Worm (Caenorhabditis elegans) whole organism, L4/young adult: ENCODE data around the gene fbxb-98.
"Not testable (repeated sequence)": the region's sequence is repeated elsewhere in the genome, so short reads cannot be mapped to it uniquely, and the experiment has no call there.

Source experiments
- W03F9.2 ChIP-seq: fragments of 150-350 bp; optimal IDR thresholded peaks from 2 replicates; lab custom pipeline; 2014; ENCODE audit warnings: missing biosample characterization, missing genetic modification characterization
- dao-5 ChIP-seq: sonication (generic microtip); optimal IDR thresholded peaks from 2 replicates; lab custom pipeline; 2016; ENCODE audit warnings: missing genotype, missing genetic modification characterization, moderate library complexity, missing compliant biosample characterization

DNA sequence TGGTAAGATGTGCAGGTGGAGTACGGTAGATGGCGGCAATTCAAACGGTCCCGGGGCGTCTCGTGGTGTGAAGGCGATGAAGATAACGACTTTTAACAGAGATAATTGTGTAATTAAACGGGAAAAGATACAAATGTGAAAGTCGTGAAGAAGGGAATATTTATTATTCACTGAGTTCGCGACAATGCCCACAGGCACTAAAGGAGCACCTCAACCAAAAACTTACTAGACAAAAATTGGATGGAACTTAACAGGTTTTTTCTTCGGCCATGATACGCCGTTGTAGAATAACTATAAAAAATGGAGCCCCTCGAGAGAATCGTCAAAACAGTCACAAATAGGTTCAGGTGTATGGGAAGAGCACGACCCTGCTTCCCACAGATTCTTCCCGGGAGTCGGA lies at the start of gene fbxb-98:
- not testable (repeated sequence) for TF ChIP-seq W03F9.2, dao-5
